Fruit fly (Drosophila melanogaster): ENCODE results near the gene CG7772.
"Not testable (repeated sequence)": the region's sequence is repeated elsewhere in the genome, so short reads cannot be mapped to it uniquely, and the experiment has no call there.

DNA sequence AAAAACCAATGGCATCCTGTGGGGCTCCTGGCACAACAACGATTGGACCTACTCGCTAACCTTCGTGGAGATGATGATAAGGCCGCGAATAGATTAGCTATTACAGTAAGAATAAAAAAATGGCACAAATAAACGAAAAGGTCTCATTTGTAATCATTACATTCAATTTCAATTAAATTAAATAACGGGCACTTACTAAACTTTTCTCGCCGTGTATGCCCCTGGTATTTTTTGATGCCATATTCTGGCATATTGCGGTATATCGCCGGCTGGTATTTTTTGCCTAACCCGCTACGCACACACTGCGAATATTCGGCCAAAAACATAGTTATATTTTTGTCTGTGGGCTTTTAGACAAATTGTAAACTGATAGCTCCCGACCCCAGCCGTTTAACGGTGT, 7.7 kb downstream of the CG7772 start, which contains the start of gene Gss2:
- not testable (repeated sequence) for TF ChIP-seq psq (optimal IDR thresholded peaks at IDR 0.05); EcR (GFP tag; optimal IDR thresholded peaks at IDR 0.05)
